Worm (Caenorhabditis elegans) whole organism, L4/young adult: ENCODE results near the gene C27D9.1.

ENCODE experiments used
- dao-5 ChIP-seq: sonication (generic microtip); optimal IDR thresholded peaks from 2 replicates; lab custom pipeline; 2016; ENCODE audit warnings: missing genotype, missing genetic modification characterization, moderate library complexity, missing compliant biosample characterization
- him-1 ChIP-seq: sonication (generic microtip); optimal IDR thresholded peaks from 2 replicates; lab custom pipeline; 2016; ENCODE audit warnings: missing genotype, missing genetic modification reagents, missing genetic modification characterization, missing compliant biosample characterization

- no peak for TF ChIP-seq dao-5
- peak; percentile 3 for TF ChIP-seq him-1 (tag; lab: Kevin White, UChicago)
Observed at ce11 chrII:4791272-4791671, 38.1 kb downstream of the C27D9.1 start, which contains the start of gene F26G1.1.
